Fruit fly (Drosophila melanogaster) whole organism, prepupa: ENCODE data around the gene Hers.
A peak's percentile ranks its signal among the peaks of the same experiment; 100 is the strongest.

ENCODE experiments used
- Blimp-1 ChIP-seq: fragments of 200-800 bp; sonication (Bioruptor generic); optimal IDR thresholded peaks from 3 replicates; lab custom pipeline; 2017; ENCODE audit warnings: missing biosample characterization, missing genetic modification characterization, mild to moderate bottlenecking, moderate library complexity, missing genetic modification reagents
- CG10631 ChIP-seq: fragments of 200-800 bp; sonication (Bioruptor generic); optimal IDR thresholded peaks from 2 replicates; lab custom pipeline; 2016; ENCODE audit warnings: missing biosample characterization, missing genetic modification characterization
- CG10669 ChIP-seq: fragments of 200-800 bp; sonication (Bioruptor generic); optimal IDR thresholded peaks from 3 replicates; lab custom pipeline; 2018; ENCODE audit warnings: missing biosample characterization, mild to moderate bottlenecking, missing genetic modification characterization, moderate library complexity
- CG11294 ChIP-seq: fragments of 200-800 bp; sonication (Bioruptor generic); IDR thresholded peaks from 2 replicates; pipeline ENCODE4 v1.3.6; 2022; ENCODE audit warnings: missing biosample characterization, missing genetic modification characterization
- CG11762 ChIP-seq: fragments of 200-800 bp; sonication (Bioruptor generic); optimal IDR thresholded peaks from 3 replicates; lab custom pipeline; 2016; ENCODE audit warnings: missing biosample characterization, missing genetic modification characterization; ENCODE audit not compliant: insufficient read depth
- CG11902 ChIP-seq: fragments of 200-800 bp; sonication (Bioruptor generic); optimal IDR thresholded peaks from 3 replicates; lab custom pipeline; 2016; ENCODE audit warnings: missing biosample characterization, missing genetic modification characterization
- CG15336 ChIP-seq: fragments of 200-800 bp; sonication (Bioruptor generic); IDR thresholded peaks from 2 replicates; pipeline ENCODE4 v1.3.6; 2022; ENCODE audit warnings: missing biosample characterization, missing genetic modification characterization
- CG1621 ChIP-seq: fragments of 200-800 bp; sonication (Bioruptor generic); optimal IDR thresholded peaks from 3 replicates; lab custom pipeline; 2018; ENCODE audit warnings: missing biosample characterization, mild to moderate bottlenecking, missing genetic modification characterization
- CG16779 ChIP-seq: fragments of 200-800 bp; sonication (Bioruptor generic); optimal IDR thresholded peaks from 3 replicates; lab custom pipeline; 2017; ENCODE audit warnings: missing biosample characterization, mild to moderate bottlenecking, missing genetic modification characterization
- CG3032 ChIP-seq: fragments of 200-800 bp; optimal IDR thresholded peaks from 2 replicates; lab custom pipeline; 2019; ENCODE audit warnings: missing biosample characterization, mild to moderate bottlenecking, missing genetic modification characterization, moderate library complexity
- CG31627 ChIP-seq: fragments of 200-800 bp; sonication (Bioruptor generic); optimal IDR thresholded peaks from 3 replicates; lab custom pipeline; 2016; ENCODE audit warnings: missing biosample characterization, missing genetic modification characterization
- CG32006 ChIP-seq: fragments of 200-800 bp; sonication (Bioruptor generic); optimal IDR thresholded peaks from 3 replicates; lab custom pipeline; 2017; ENCODE audit warnings: missing biosample characterization, mild to moderate bottlenecking, missing genetic modification characterization
- CG34406 ChIP-seq: fragments of 200-800 bp; sonication (Bioruptor generic); optimal IDR thresholded peaks from 3 replicates; lab custom pipeline; 2016; ENCODE audit warnings: missing biosample characterization, missing genetic modification characterization
- CG3919 ChIP-seq: fragments of 200-800 bp; sonication (Bioruptor generic); optimal IDR thresholded peaks from 3 replicates; lab custom pipeline; 2016; ENCODE audit warnings: missing biosample characterization, missing genetic modification characterization
- CG4318 ChIP-seq: fragments of 200-800 bp; sonication (Bioruptor generic); optimal IDR thresholded peaks from 3 replicates; lab custom pipeline; 2017; ENCODE audit warnings: missing biosample characterization, mild to moderate bottlenecking, missing genetic modification characterization
- CG6163 ChIP-seq: fragments of 200-800 bp; sonication (Bioruptor generic); IDR thresholded peaks from 3 replicates; pipeline ENCODE4 v1.3.6; 2022; ENCODE audit warnings: missing biosample characterization, missing genetic modification characterization
- CG6276 ChIP-seq: fragments of 200-800 bp; sonication (Bioruptor generic); optimal IDR thresholded peaks from 2 replicates; lab custom pipeline; 2017; ENCODE audit warnings: missing biosample characterization, mild to moderate bottlenecking, missing genetic modification characterization
- CG6854 ChIP-seq: fragments of 200-800 bp; sonication (Bioruptor generic); optimal IDR thresholded peaks from 2 replicates; lab custom pipeline; 2017; ENCODE audit warnings: missing biosample characterization, mild to moderate bottlenecking, missing genetic modification characterization
- CG7368 ChIP-seq: fragments of 200-800 bp; sonication (Bioruptor generic); optimal IDR thresholded peaks from 3 replicates; lab custom pipeline; 2016; ENCODE audit warnings: missing biosample characterization, missing genetic modification characterization
- CG8119 ChIP-seq: fragments of 200-800 bp; sonication (Bioruptor generic); IDR thresholded peaks from 3 replicates; pipeline ENCODE4 v1.3.6; 2022; ENCODE audit warnings: missing biosample characterization, missing genetic modification characterization
- CG8632 ChIP-seq: fragments of 200-800 bp; sonication (Bioruptor generic); optimal IDR thresholded peaks from 3 replicates; lab custom pipeline; 2016; ENCODE audit warnings: missing biosample characterization, missing genetic modification characterization
- CG9139 ChIP-seq: fragments of 200-800 bp; sonication (Bioruptor generic); optimal IDR thresholded peaks from 3 replicates; lab custom pipeline; 2017; ENCODE audit warnings: missing biosample characterization, mild to moderate bottlenecking, missing genetic modification characterization
- Eip75B ChIP-seq: fragments of 200-800 bp; sonication (Bioruptor generic); optimal IDR thresholded peaks from 3 replicates; lab custom pipeline; 2016; ENCODE audit warnings: missing biosample characterization, missing genetic modification characterization
- Eip78C ChIP-seq: fragments of 200-800 bp; sonication (Bioruptor generic); peaks from one replicate; lab custom pipeline; 2016; ENCODE audit warnings: missing biosample characterization, missing genetic modification characterization
- Ets21C ChIP-seq: fragments of 200-800 bp; sonication (Bioruptor generic); optimal IDR thresholded peaks from 3 replicates; lab custom pipeline; 2016; ENCODE audit warnings: missing biosample characterization, missing genetic modification characterization
- Ets96B ChIP-seq: fragments of 200-800 bp; optimal IDR thresholded peaks from 2 replicates; lab custom pipeline; 2019; ENCODE audit warnings: missing biosample characterization, mild to moderate bottlenecking, missing genetic modification characterization, moderate library complexity
- Gug ChIP-seq: fragments of 200-800 bp; sonication (Bioruptor generic); IDR thresholded peaks from 2 replicates; pipeline ENCODE4 v1.3.6; 2022; ENCODE audit warnings: missing biosample characterization, missing genetic modification characterization
- Hr39 ChIP-seq: fragments of 200-800 bp; sonication (Bioruptor generic); optimal IDR thresholded peaks from 2 replicates; lab custom pipeline; 2016; ENCODE audit warnings: missing biosample characterization, missing genetic modification characterization
- Hr4 ChIP-seq: fragments of 200-800 bp; sonication (Bioruptor generic); optimal IDR thresholded peaks from 3 replicates; lab custom pipeline; 2016; ENCODE audit warnings: missing biosample characterization, missing genetic modification characterization
- Lpt ChIP-seq: fragments of 200-800 bp; sonication (Bioruptor generic); optimal IDR thresholded peaks from 3 replicates; lab custom pipeline; 2016; ENCODE audit warnings: missing biosample characterization, missing genetic modification characterization
- Met ChIP-seq: fragments of 200-800 bp; sonication (Bioruptor generic); optimal IDR thresholded peaks from 3 replicates; lab custom pipeline; 2016; ENCODE audit warnings: missing biosample characterization, missing genetic modification characterization
- OdsH ChIP-seq: fragments of 200-800 bp; sonication (Bioruptor generic); optimal IDR thresholded peaks from 3 replicates; lab custom pipeline; 2016; ENCODE audit warnings: missing biosample characterization, missing genetic modification characterization
- Smox ChIP-seq: fragments of 200-800 bp; sonication (Bioruptor generic); optimal IDR thresholded peaks from 3 replicates; lab custom pipeline; 2016; ENCODE audit warnings: missing biosample characterization, missing genetic modification characterization
- Sox102F ChIP-seq: fragments of 200-800 bp; sonication (Bioruptor generic); optimal IDR thresholded peaks from 2 replicates; lab custom pipeline; 2016; ENCODE audit warnings: missing biosample characterization, mild to moderate bottlenecking, missing genetic modification characterization
- Sox14 ChIP-seq: fragments of 200-800 bp; sonication (Bioruptor generic); optimal IDR thresholded peaks from 3 replicates; lab custom pipeline; 2016; ENCODE audit warnings: missing biosample characterization, missing genetic modification characterization
- Sox15 ChIP-seq: fragments of 200-800 bp; sonication (Bioruptor generic); optimal IDR thresholded peaks from 3 replicates; lab custom pipeline; 2016; ENCODE audit warnings: missing biosample characterization, missing genetic modification characterization
- achi ChIP-seq: fragments of 200-800 bp; sonication (Bioruptor generic); optimal IDR thresholded peaks from 3 replicates; lab custom pipeline; 2016; ENCODE audit warnings: missing biosample characterization, missing genetic modification characterization
- cyc ChIP-seq: fragments of 200-800 bp; sonication (Bioruptor generic); optimal IDR thresholded peaks from 3 replicates; lab custom pipeline; 2016; ENCODE audit warnings: missing biosample characterization, missing genetic modification characterization
- eg ChIP-seq: fragments of 200-800 bp; sonication (Bioruptor generic); IDR thresholded peaks from 3 replicates; pipeline ENCODE4 v1.3.6; 2022; ENCODE audit warnings: missing biosample characterization, missing genetic modification characterization
- fd85E ChIP-seq: fragments of 200-800 bp; sonication (Bioruptor generic); optimal IDR thresholded peaks from 3 replicates; lab custom pipeline; 2016; ENCODE audit warnings: missing biosample characterization, missing genetic modification characterization
- fkh ChIP-seq: fragments of 200-800 bp; sonication (Bioruptor generic); optimal IDR thresholded peaks from 3 replicates; lab custom pipeline; 2017; ENCODE audit warnings: missing biosample characterization, mild to moderate bottlenecking, missing genetic modification characterization, moderate library complexity
- net ChIP-seq: fragments of 200-800 bp; sonication (Bioruptor generic); optimal IDR thresholded peaks from 3 replicates; lab custom pipeline; 2016; ENCODE audit warnings: missing biosample characterization, missing genetic modification characterization
- salr ChIP-seq, 2 experiments: fragments of 200-800 bp; sonication (Bioruptor generic); optimal IDR thresholded peaks; 3 replicates each; lab custom pipeline; 2016 to 2018; ENCODE audit warnings: missing biosample characterization in 2 of 2, missing genetic modification characterization in 2 of 2, mild to moderate bottlenecking in 1 of 2
- spab ChIP-seq: fragments of 200-800 bp; sonication (Bioruptor generic); optimal IDR thresholded peaks from 2 replicates; lab custom pipeline; 2017; ENCODE audit warnings: missing biosample characterization, mild to moderate bottlenecking, missing genetic modification characterization, missing genetic modification reagents
- ss ChIP-seq, 2 experiments: fragments of 200-800 bp; sonication (Bioruptor generic); optimal IDR thresholded peaks; 2 replicates in 1 of 2; 3 replicates in 1 of 2; lab custom pipeline; 2017 to 2018; ENCODE audit warnings: mild to moderate bottlenecking in 2 of 2, missing biosample characterization in 2 of 2, missing genetic modification characterization in 2 of 2, moderate library complexity in 1 of 2
- topi ChIP-seq: fragments of 200-800 bp; sonication (Bioruptor generic); optimal IDR thresholded peaks from 3 replicates; lab custom pipeline; 2016; ENCODE audit warnings: missing biosample characterization, missing genetic modification characterization
- vri ChIP-seq: fragments of 200-800 bp; sonication (Bioruptor generic); optimal IDR thresholded peaks from 3 replicates; lab custom pipeline; 2016; ENCODE audit warnings: missing biosample characterization, mild to moderate bottlenecking, missing genetic modification characterization

Gene Hers

dm6 chrX:19876836-19877468 is 11.0 kb downstream of the Hers start (continued):
- TF ChIP-seq CG11294 (GFP tag; lab: Robert Waterston, UW) (peak; percentile 52; the same call in 1 of the 2 replicates), CG1621 (tag; lab: Kevin White, UChicago) (peak; percentile 70), salr (GFP tag; optimal IDR thresholded peaks at IDR 0.05; lab: Kevin White, UChicago) (peak; percentile 57 to 87), net (GFP tag; lab: Kevin White, UChicago) (peak; percentile 86), CG34406 (GFP tag; lab: Kevin White, UChicago) (peak; percentile 85), CG6854 (GFP tag; lab: Kevin White, UChicago) (peak; percentile 60), CG10669 (GFP tag; lab: Kevin White, UChicago) (peak; percentile 82), CG9139 (GFP tag; lab: Kevin White, UChicago) (peak; percentile 71), Smox (peak; percentile 79), CG6163 (peak; percentile 42; the same call in 2 of the 3 replicates), Lpt (GFP tag; lab: Kevin White, UChicago) (peak; percentile 78), CG16779 (peak; percentile 72), CG32006 (GFP tag; lab: Kevin White, UChicago) (peak; percentile 89), vri (peak; percentile 61), CG10631 (GFP tag; lab: Kevin White, UChicago) (peak; percentile 85), cyc (GFP tag; lab: Kevin White, UChicago) (peak; percentile 74), Ets21C (peak; percentile 59), spab (peak; percentile 80), CG4318 (GFP tag; lab: Kevin White, UChicago) (peak; percentile 81), Sox14 (GFP tag; lab: Kevin White, UChicago) (peak; percentile 83), OdsH (GFP tag; lab: Kevin White, UChicago) (peak; percentile 87), Eip75B (GFP tag; lab: Kevin White, UChicago) (peak; percentile 87), CG7368 (GFP tag; lab: Kevin White, UChicago) (peak; percentile 71), CG8632 (peak; percentile 86), achi (GFP tag; lab: Kevin White, UChicago) (peak; percentile 86), Sox15 (peak; percentile 77), Ets96B (peak; percentile 76), CG11762 (GFP tag; lab: Kevin White, UChicago) (peak; percentile 81), topi (peak; percentile 84), Hr39 (GFP tag; lab: Kevin White, UChicago) (peak; percentile 70), fkh (GFP tag; lab: Kevin White, UChicago) (no peak), CG15336 (GFP tag; lab: Robert Waterston, UW) (peak; percentile 69)

DNA sequence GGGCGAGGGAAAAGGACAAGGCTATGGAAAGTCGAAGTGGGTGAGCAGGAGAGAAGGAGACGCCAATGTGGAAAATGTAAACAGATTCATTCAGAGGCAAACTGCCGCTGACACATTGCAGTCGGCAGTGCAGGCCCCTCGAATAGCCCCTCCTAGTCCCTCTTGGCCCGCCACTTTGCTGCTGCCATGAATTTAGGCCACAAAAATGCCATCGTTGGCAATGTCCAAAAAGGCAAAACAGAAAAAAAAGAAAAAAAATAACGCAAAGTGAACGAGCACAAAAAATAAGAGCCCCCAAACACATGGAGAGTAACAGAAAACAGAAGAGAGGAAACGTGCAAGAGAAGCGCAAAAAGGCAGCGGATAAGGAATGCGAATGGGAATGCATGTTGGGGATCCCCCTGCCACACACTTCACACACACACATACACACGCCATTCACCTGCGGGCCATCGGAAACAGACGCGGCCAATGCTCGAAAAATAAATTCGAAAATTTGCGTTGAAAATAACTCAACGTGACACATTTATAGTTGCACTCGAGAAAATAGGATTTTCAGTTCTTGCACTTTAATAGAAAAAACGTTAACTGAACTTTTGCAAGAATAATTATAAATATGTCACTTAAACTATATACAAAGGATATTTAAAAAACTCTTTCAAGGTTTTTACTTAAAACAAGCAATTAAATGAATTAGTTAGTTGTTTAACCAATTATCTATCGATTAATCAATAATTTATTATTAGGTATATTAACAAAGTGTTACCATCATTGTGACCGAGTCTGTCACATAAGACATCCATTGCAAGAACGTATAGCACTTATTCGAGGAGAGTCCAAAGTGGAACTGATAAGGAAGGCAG is 12.6 kb downstream of the Hers start:
- peak; percentile 12 for TF ChIP-seq CG31627 (GFP tag; lab: Kevin White, UChicago)
- peak; percentile 43 for TF ChIP-seq cyc (GFP tag; lab: Kevin White, UChicago)
- TF ChIP-seq CG6854 (GFP tag; lab: Kevin White, UChicago): no peak
- peak; percentile 61 for TF ChIP-seq CG8119 (GFP tag; lab: Robert Waterston, UW)
- TF ChIP-seq Gug: no peak
- TF ChIP-seq CG4318 (GFP tag; lab: Kevin White, UChicago): peak; percentile 20
- TF ChIP-seq CG11902 (GFP tag; lab: Kevin White, UChicago): no peak
- peak; percentile 61 for TF ChIP-seq OdsH (GFP tag; lab: Kevin White, UChicago)
- no peak for TF ChIP-seq vri
- peak; percentile 59 for TF ChIP-seq Met
- TF ChIP-seq fd85E (GFP tag; lab: Kevin White, UChicago): no peak
- TF ChIP-seq Hr39 (GFP tag; lab: Kevin White, UChicago): peak; percentile 30
- TF ChIP-seq CG3919: peak; percentile 37
- no peak for TF ChIP-seq Blimp-1 (GFP tag; lab: Kevin White, UChicago)
- peak; percentile 41 for TF ChIP-seq Sox102F (GFP tag; lab: Kevin White, UChicago)
- peak; percentile 71 for TF ChIP-seq achi (GFP tag; lab: Kevin White, UChicago)
- peak; percentile 92 for TF ChIP-seq Eip78C
- peak; percentile 54 for TF ChIP-seq CG3032
- TF ChIP-seq CG9139 (GFP tag; lab: Kevin White, UChicago): no peak
- peak; percentile 66 for TF ChIP-seq eg (GFP tag; lab: Robert Waterston, UW)
- peak; percentile 33 for TF ChIP-seq CG6276 (GFP tag; lab: Kevin White, UChicago)
- no peak for TF ChIP-seq CG11294 (GFP tag; lab: Robert Waterston, UW)
- TF ChIP-seq net (GFP tag; lab: Kevin White, UChicago): peak; percentile 70
- TF ChIP-seq Smox: peak; percentile 52
- TF ChIP-seq ss (GFP tag; optimal IDR thresholded peaks at IDR 0.05; lab: Kevin White, UChicago): peak; percentile 14 to 29
- peak; percentile 43 for TF ChIP-seq Hr4 (GFP tag; lab: Kevin White, UChicago)
